Fruit fly (Drosophila melanogaster): ENCODE data around the gene Gprk2.

Gene Gprk2

dm6 chr3R:31463012-31463366, 57.9 kb downstream of the Gprk2 start, which contains the start of the genes CG11334 and CG11333:
CG11334 (minus strand) TSS chr3R:31463037.
CG11333 (plus strand) TSS chr3R:31463301.
- TF ChIP-seq CG17801 (GFP tag; optimal IDR thresholded peaks at IDR 0.05; ENCODE audit: partially characterized antibody): no peak

dm6 chr3R:31477167-31477566, 72.1 kb downstream of the Gprk2 start:
- TF ChIP-seq CG17801 (GFP tag; optimal IDR thresholded peaks at IDR 0.05; ENCODE audit: partially characterized antibody): no peak

dm6 chr3R:31482117-31482516, 77.1 kb downstream of the Gprk2 start:
- no peak for TF ChIP-seq CG17801 (GFP tag; optimal IDR thresholded peaks at IDR 0.05; ENCODE audit: partially characterized antibody)

dm6 chr3R:31483060-31483459, 78.0 kb downstream of the Gprk2 start:
- no peak for TF ChIP-seq CG17801 (GFP tag; optimal IDR thresholded peaks at IDR 0.05; ENCODE audit: partially characterized antibody)

dm6 chr3R:31499114-31499513, 94.1 kb downstream of the Gprk2 start, which contains the start of gene mey:
mey (plus strand) TSS chr3R:31499235.
- TF ChIP-seq CG17801 (GFP tag; optimal IDR thresholded peaks at IDR 0.05; ENCODE audit: partially characterized antibody): no peak

- TF ChIP-seq CG17801 (GFP tag; optimal IDR thresholded peaks at IDR 0.05; ENCODE audit: partially characterized antibody): no peak
Observed at dm6 chr3R:31503665-31504064, 98.6 kb downstream of the Gprk2 start.

dm6 chr3R:31504731-31505252, 99.7 kb downstream of the Gprk2 start:
- no peak for TF ChIP-seq CG17801 (GFP tag; optimal IDR thresholded peaks at IDR 0.05; ENCODE audit: partially characterized antibody)

- TF ChIP-seq CG17801 (GFP tag; optimal IDR thresholded peaks at IDR 0.05; ENCODE audit: partially characterized antibody): no peak
Observed at dm6 chr3R:31505254-31505689, 100.2 kb downstream of the Gprk2 start.

Measured in ovary, adult (tissue).